Worm (Caenorhabditis elegans): ENCODE measurements around the gene D1054.10.

The D1054.10 gene

ce11 chrV:10750630-10751029, 42.0 kb downstream of the D1054.10 start, which contains the start of gene F28H7.3 (continued):
- no peak for TF ChIP-seq lsy-2 (tag; optimal IDR thresholded peaks at IDR 0.05)
- TF ChIP-seq mxl-3 (GFP tag; optimal IDR thresholded peaks at IDR 0.05) = peak; percentile 46
- TF ChIP-seq spr-3 (GFP tag; optimal IDR thresholded peaks at IDR 0.05) = no peak
- no peak for TF ChIP-seq lir-3 (tag; optimal IDR thresholded peaks at IDR 0.05)
- peak; percentile 45; the same call in 1 of the 2 replicates for TF ChIP-seq tra-1 (GFP tag; IDR thresholded peaks at IDR 0.05)
- TF ChIP-seq ZK546.5 (tag; optimal IDR thresholded peaks at IDR 0.05) = no peak
- TF ChIP-seq ceh-20 (GFP tag; IDR thresholded peaks at IDR 0.05) = no peak
- no peak for TF ChIP-seq Y105C5A.15 (GFP tag; IDR thresholded peaks at IDR 0.05)
- no peak for TF ChIP-seq gei-8 (GFP tag; optimal IDR thresholded peaks at IDR 0.05)
- TF ChIP-seq nhr-76 (tag; optimal IDR thresholded peaks at IDR 0.05) = no peak
- TF ChIP-seq dve-1 (tag; optimal IDR thresholded peaks at IDR 0.05; ENCODE audit: insufficient read depth) = peak; percentile 77
- TF ChIP-seq nhr-48 (tag; optimal IDR thresholded peaks at IDR 0.05) = peak; percentile 41
- TF ChIP-seq madf-9 (GFP tag; conservative IDR thresholded peaks at IDR 0.05) = no peak
- no peak for TF ChIP-seq ztf-7 (tag; optimal IDR thresholded peaks at IDR 0.05)
- peak; percentile 49 for TF ChIP-seq nhr-77 (tag; optimal IDR thresholded peaks at IDR 0.05)
- peak; percentile 61; the same call in 1 of the 2 replicates for TF ChIP-seq lin-1 (GFP tag; IDR thresholded peaks at IDR 0.05)
- TF ChIP-seq spr-1 (tag; optimal IDR thresholded peaks at IDR 0.05) = no peak

ce11 chrV:10747263-10747951, 45.3 kb downstream of the D1054.10 start, which contains the start of the genes selt-1.2 and F28H7.2:
selt-1.2 (minus strand) TSS chrV:10747363.
F28H7.2 (plus strand) TSS chrV:10747901.
- TF ChIP-seq nhr-48 (tag; optimal IDR thresholded peaks at IDR 0.05) (no peak), daf-19 (GFP tag; conservative IDR thresholded peaks at IDR 0.05) (no peak), spr-1 (tag; optimal IDR thresholded peaks at IDR 0.05) (no peak), nhr-25 (tag; optimal IDR thresholded peaks at IDR 0.05; ENCODE audit: borderline replicate concordance, insufficient read depth) (no peak), mdt-29 (GFP tag; IDR thresholded peaks at IDR 0.05) (no peak), zfp-3 (GFP tag; conservative IDR thresholded peaks at IDR 0.05) (no peak), egl-27 (tag; optimal IDR thresholded peaks at IDR 0.05) (no peak)

- TF ChIP-seq sdz-12 (GFP tag; optimal IDR thresholded peaks at IDR 0.05) (no peak), daf-8 (GFP tag; IDR thresholded peaks at IDR 0.05) (no peak), pha-4 (GFP tag; IDR thresholded peaks at IDR 0.05) (no peak), pha-4 (tag; optimal IDR thresholded peaks at IDR 0.05) (no peak), pqm-1 (tag; optimal IDR thresholded peaks at IDR 0.05) (no peak), ctbp-1 (GFP tag; IDR thresholded peaks at IDR 0.05) (no peak), dmd-9 (GFP tag; IDR thresholded peaks at IDR 0.05) (no peak), lin-15B (tag; optimal IDR thresholded peaks at IDR 0.05) (no peak), nhr-41 (GFP tag; IDR thresholded peaks at IDR 0.05) (no peak), egl-27 (tag; optimal IDR thresholded peaks at IDR 0.05) (no peak), fos-1 (tag; optimal IDR thresholded peaks at IDR 0.05) (no peak), hmg-1.1 (GFP tag; IDR thresholded peaks at IDR 0.05) (no peak), ceh-44 (GFP tag; IDR thresholded peaks at IDR 0.05) (no peak), unc-62 (GFP tag; optimal IDR thresholded peaks at IDR 0.05 in 1 of 2) (no peak), unc-62 (tag; optimal IDR thresholded peaks at IDR 0.05) (no peak), mes-2 (tag; optimal IDR thresholded peaks at IDR 0.05; ENCODE audit: poor library complexity, severe bottlenecking) (no peak), ceh-32 (tag; optimal IDR thresholded peaks at IDR 0.05; ENCODE audit: poor library complexity) (no peak), madf-9 (GFP tag; conservative IDR thresholded peaks at IDR 0.05) (no peak), egl-43 (GFP tag; IDR thresholded peaks at IDR 0.05) (no peak), daf-12 (tag; optimal IDR thresholded peaks at IDR 0.05) (no peak), zag-1 (tag; optimal IDR thresholded peaks at IDR 0.05) (no peak), nhr-237 (tag; optimal IDR thresholded peaks at IDR 0.05) (no peak)
These were observed 47.6 kb downstream of the D1054.10 start, which contains the start of gene srj-21 for ce11 chrV:10745034-10745433. srj-21 (plus strand) TSS chrV:10745334.

Data from whole organism, L4 larva.